Worm (Caenorhabditis elegans) whole organism, late embryonic: ENCODE results near the gene R186.3.

Source experiments
- C08G9.2 ChIP-seq: sonication (generic microtip); optimal IDR thresholded peaks from 2 replicates; lab custom pipeline; 2016; ENCODE audit warnings: mild to moderate bottlenecking, missing genetic modification characterization, moderate library complexity, missing compliant biosample characterization
- K02D7.2 ChIP-seq: sonication (generic microtip); optimal IDR thresholded peaks from 2 replicates; lab custom pipeline; 2017; ENCODE audit warnings: mild to moderate bottlenecking, missing genetic modification characterization, missing compliant biosample characterization
- K09A11.1 ChIP-seq: sonication (generic microtip); optimal IDR thresholded peaks from 2 replicates; lab custom pipeline; 2017; ENCODE audit warnings: antibody characterized with exemption, mild to moderate bottlenecking, missing genetic modification characterization, missing compliant biosample characterization; ENCODE audit not compliant: insufficient read depth
- T23F11.4 ChIP-seq: fragments of 200-800 bp; sonication (Bioruptor generic); optimal IDR thresholded peaks from 2 replicates; lab custom pipeline; 2018; ENCODE audit warnings: mild to moderate bottlenecking, missing genetic modification characterization, missing compliant biosample characterization
- Y22D7AL.16 ChIP-seq: sonication (generic microtip); optimal IDR thresholded peaks from 2 replicates; lab custom pipeline; 2016; ENCODE audit warnings: missing genetic modification characterization, missing compliant biosample characterization
- ahr-1 ChIP-seq: sonication (generic microtip); optimal IDR thresholded peaks from 2 replicates; lab custom pipeline; 2016; ENCODE audit warnings: missing genetic modification characterization, missing compliant biosample characterization
- ceh-14 ChIP-seq: sonication (generic microtip); optimal IDR thresholded peaks from 2 replicates; lab custom pipeline; 2016; ENCODE audit warnings: missing genotype, missing genetic modification characterization, missing compliant biosample characterization
- ceh-19 ChIP-seq: fragments of 200-800 bp; sonication (Bioruptor generic); optimal IDR thresholded peaks from 2 replicates; lab custom pipeline; 2018; ENCODE audit warnings: mild to moderate bottlenecking, missing genetic modification characterization, missing compliant biosample characterization
- ceh-2 ChIP-seq: sonication (generic microtip); optimal IDR thresholded peaks from 2 replicates; lab custom pipeline; 2016; ENCODE audit warnings: missing genotype, missing genetic modification characterization, missing compliant biosample characterization
- ceh-22 ChIP-seq: sonication (generic microtip); optimal IDR thresholded peaks from 2 replicates; lab custom pipeline; 2017; ENCODE audit warnings: missing biosample characterization, missing genetic modification characterization
- ceh-30 ChIP-seq: fragments of 150-350 bp; optimal IDR thresholded peaks from 2 replicates; lab custom pipeline; 2014; ENCODE audit warnings: missing biosample characterization, missing genetic modification characterization
- ceh-31 ChIP-seq: sonication (generic microtip); optimal IDR thresholded peaks from 2 replicates; lab custom pipeline; 2016; ENCODE audit warnings: missing genetic modification characterization, missing compliant biosample characterization
- ceh-34 ChIP-seq: sonication (generic microtip); optimal IDR thresholded peaks from 2 replicates; lab custom pipeline; 2016; ENCODE audit warnings: mild to moderate bottlenecking, missing genetic modification characterization, missing compliant biosample characterization
- ceh-48 ChIP-seq: sonication (generic microtip); optimal IDR thresholded peaks from 2 replicates; lab custom pipeline; 2016; ENCODE audit warnings: missing genetic modification characterization, inconsistent platforms, missing compliant biosample characterization
- ceh-6 ChIP-seq: fragments of 200-800 bp; sonication (Bioruptor generic); optimal IDR thresholded peaks from 2 replicates; lab custom pipeline; 2018; ENCODE audit warnings: mild to moderate bottlenecking, missing genetic modification characterization, missing compliant biosample characterization
- ceh-9 ChIP-seq: sonication (generic microtip); optimal IDR thresholded peaks from 2 replicates; lab custom pipeline; 2016; ENCODE audit warnings: mild to moderate bottlenecking, missing genetic modification characterization, inconsistent platforms, missing compliant biosample characterization
- elt-2 ChIP-seq: sonication (generic microtip); optimal IDR thresholded peaks from 2 replicates; lab custom pipeline; 2016; ENCODE audit warnings: missing genetic modification reagents, missing genetic modification characterization, missing compliant biosample characterization
- ets-4 ChIP-seq: sonication (generic microtip); optimal IDR thresholded peaks from 2 replicates; lab custom pipeline; 2016; ENCODE audit warnings: missing genetic modification characterization, missing compliant biosample characterization
- fkh-10 ChIP-seq: fragments of 150-350 bp; optimal IDR thresholded peaks from 2 replicates; lab custom pipeline; 2014; ENCODE audit warnings: missing biosample characterization, missing genetic modification reagents, missing genetic modification characterization
- fkh-6 ChIP-seq: sonication (generic microtip); optimal IDR thresholded peaks from 2 replicates; lab custom pipeline; 2016; ENCODE audit warnings: missing genetic modification characterization, missing compliant biosample characterization
- hlh-13 ChIP-seq: fragments of 200-800 bp; sonication (Bioruptor generic); optimal IDR thresholded peaks from 2 replicates; lab custom pipeline; 2018; ENCODE audit warnings: mild to moderate bottlenecking, missing genetic modification characterization, missing compliant biosample characterization
- hlh-15 ChIP-seq: sonication (generic microtip); optimal IDR thresholded peaks from 2 replicates; lab custom pipeline; 2016; ENCODE audit warnings: missing genetic modification characterization, missing compliant biosample characterization
- lin-11 ChIP-seq: fragments of 200-800 bp; sonication (Bioruptor generic); optimal IDR thresholded peaks from 2 replicates; lab custom pipeline; 2018; ENCODE audit warnings: mild to moderate bottlenecking, missing genetic modification characterization, missing compliant biosample characterization
- mec-3 ChIP-seq: sonication (generic microtip); optimal IDR thresholded peaks from 2 replicates; lab custom pipeline; 2016; ENCODE audit warnings: borderline replicate concordance, missing genetic modification characterization, missing compliant biosample characterization
- nfya-1 ChIP-seq: sonication (generic microtip); optimal IDR thresholded peaks from 2 replicates; lab custom pipeline; 2017; ENCODE audit warnings: missing genetic modification characterization, mild to moderate bottlenecking, missing compliant biosample characterization, antibody characterized with exemption, moderate library complexity
- pax-1 ChIP-seq: fragments of 150-350 bp; optimal IDR thresholded peaks from 2 replicates; lab custom pipeline; 2014; ENCODE audit warnings: missing biosample characterization, missing genetic modification characterization
- pha-2 ChIP-seq: sonication (generic microtip); optimal IDR thresholded peaks from 2 replicates; lab custom pipeline; 2017; ENCODE audit warnings: mild to moderate bottlenecking, missing genetic modification characterization, missing compliant biosample characterization
- pha-4 ChIP-seq: fragments of 150-350 bp; optimal IDR thresholded peaks from 2 replicates; lab custom pipeline; 2018; ENCODE audit warnings: missing biosample characterization, missing genetic modification reagents, missing genetic modification characterization
- syd-9 ChIP-seq: sonication (generic microtip); optimal IDR thresholded peaks from 2 replicates; lab custom pipeline; 2016; ENCODE audit warnings: mild to moderate bottlenecking, missing genetic modification characterization, moderate library complexity, missing compliant biosample characterization
- tbx-2 ChIP-seq: sonication (generic microtip); optimal IDR thresholded peaks from 2 replicates; lab custom pipeline; 2016; ENCODE audit warnings: missing genetic modification characterization, missing compliant biosample characterization
- tbx-7 ChIP-seq: sonication (generic microtip); optimal IDR thresholded peaks from 2 replicates; lab custom pipeline; 2016; ENCODE audit warnings: missing genotype, missing genetic modification characterization, missing compliant biosample characterization
- unc-3 ChIP-seq, 2 experiments: fragments of 200-800 bp in 1 of 2; sonication (Bioruptor generic) in 1 of 2; sonication (generic microtip) in 1 of 2; conservative IDR thresholded peaks in 1 of 2; optimal IDR thresholded peaks in 1 of 2; 2 replicates each; pipeline versions ENCODE4 v1.3.6 to Lab custom; 2016 to 2022; ENCODE audit warnings: missing compliant biosample characterization in 2 of 2, missing genetic modification characterization in 2 of 2, missing genetic modification reagents in 1 of 2
- unc-42 ChIP-seq: sonication (generic microtip); optimal IDR thresholded peaks from 2 replicates; lab custom pipeline; 2016; ENCODE audit warnings: missing genotype, missing genetic modification characterization, missing compliant biosample characterization
- unc-55 ChIP-seq: sonication (generic microtip); optimal IDR thresholded peaks from 2 replicates; lab custom pipeline; 2017; ENCODE audit warnings: missing biosample characterization, missing genetic modification reagents, missing genetic modification characterization
- zip-5 ChIP-seq: sonication (generic microtip); optimal IDR thresholded peaks from 2 replicates; lab custom pipeline; 2016; ENCODE audit warnings: missing genetic modification characterization, missing compliant biosample characterization
- ztf-16 ChIP-seq: sonication (generic microtip); optimal IDR thresholded peaks from 2 replicates; lab custom pipeline; 2017; ENCODE audit warnings: missing genetic modification characterization, missing compliant biosample characterization

The R186.3 gene

DNA sequence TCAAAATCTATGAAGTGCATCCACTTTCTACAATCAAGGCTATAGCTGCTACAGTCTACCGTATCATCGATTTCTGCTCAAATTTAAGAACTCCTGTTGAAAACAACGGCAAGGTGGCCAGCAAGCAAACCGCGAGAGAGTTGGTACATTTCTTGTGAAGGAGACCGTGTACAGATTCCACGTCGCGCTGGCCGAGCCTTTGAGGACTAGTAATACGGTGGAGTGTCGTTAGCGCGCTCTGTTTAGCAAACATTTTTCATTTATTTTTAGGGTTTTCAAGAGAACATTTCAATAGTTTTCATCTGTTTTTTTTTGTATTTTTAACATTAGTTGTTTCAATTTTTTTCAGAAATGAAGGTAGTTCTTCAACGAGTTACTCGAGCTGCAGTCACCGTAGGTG is 14.7 kb downstream of the R186.3 start, which contains the start of gene pqn-68:
Gene pqn-68, plus strand, starts transcription at position 350 of the 400 bp plus-strand sequence.
- TF ChIP-seq ceh-22 (tag; lab: Kevin White, UChicago) (no peak), ceh-14 (tag; lab: Kevin White, UChicago) (no peak), ets-4 (peak; percentile 1), fkh-6 (tag; lab: Kevin White, UChicago) (no peak), ceh-6 (GFP tag; lab: Kevin White, UChicago) (no peak), ceh-2 (tag; lab: Kevin White, UChicago) (peak; percentile 10), ceh-19 (no peak), Y22D7AL.16 (tag; lab: Kevin White, UChicago) (no peak), ceh-31 (tag; lab: Kevin White, UChicago) (peak; percentile 4), ztf-16 (no peak), mec-3 (tag; lab: Kevin White, UChicago) (no peak)

DNA sequence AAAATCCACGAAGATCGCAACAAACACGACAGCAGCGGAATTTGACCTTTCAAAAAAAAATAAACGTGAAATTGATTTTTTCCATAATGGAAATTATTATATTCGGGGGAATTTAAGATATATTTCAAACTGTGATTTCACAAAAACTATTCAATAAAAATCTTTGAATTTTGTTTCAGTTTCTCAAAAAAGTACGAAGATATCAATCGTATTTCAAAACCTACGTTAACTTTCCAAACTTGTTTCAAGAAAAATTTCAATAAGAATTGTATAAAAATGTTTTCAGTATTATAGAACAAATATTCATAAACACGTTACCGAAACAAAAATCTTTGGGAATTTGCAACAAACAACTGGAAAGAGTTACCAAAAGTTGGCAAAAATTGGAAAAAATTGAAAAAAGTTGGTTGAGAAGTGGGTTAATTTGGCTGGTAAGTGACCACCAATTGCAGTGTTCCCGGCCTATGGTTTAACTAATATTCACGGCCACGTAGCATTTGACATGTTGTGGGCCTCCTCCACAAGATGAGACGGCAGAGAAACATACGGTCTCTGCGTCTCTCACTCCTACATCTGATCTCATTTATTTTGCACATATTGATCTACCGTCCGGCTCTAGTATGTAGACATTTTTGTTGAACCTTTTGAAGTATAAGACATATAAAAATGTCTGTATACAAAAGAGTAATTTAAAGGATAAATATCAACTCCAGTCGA is 16.0 kb downstream of the R186.3 start, which contains the start of the genes T16G1.9 and T16G1.18:
Gene T16G1.9, minus strand, starts transcription at position 51 of the 717 bp plus-strand sequence.
Gene T16G1.18, plus strand, starts transcription at position 493 of the 717 bp plus-strand sequence.
- TF ChIP-seq T23F11.4 (no peak), ceh-22 (tag; lab: Kevin White, UChicago) (no peak), pha-4 (tag; lab: Kevin White, UChicago) (no peak), fkh-10 (GFP tag; lab: Kevin White, UChicago) (no peak), unc-42 (tag; lab: Kevin White, UChicago) (peak; percentile 50), ets-4 (no peak), pha-2 (tag; lab: Kevin White, UChicago) (no peak), ceh-19 (no peak), lin-11 (tag; lab: Kevin White, UChicago) (no peak), tbx-2 (peak; percentile 41), tbx-7 (tag; lab: Kevin White, UChicago) (no peak), elt-2 (tag; lab: Kevin White, UChicago) (no peak), unc-3 (GFP tag; conservative IDR thresholded peaks at IDR 0.05; lab: Robert Waterston, UW) (no peak), unc-3 (tag; optimal IDR thresholded peaks at IDR 0.05; lab: Kevin White, UChicago) (no peak), nfya-1 (peak; percentile 54), ahr-1 (tag; lab: Kevin White, UChicago) (no peak), pax-1 (tag; lab: Kevin White, UChicago) (no peak), ztf-16 (no peak), ceh-34 (tag; lab: Kevin White, UChicago) (no peak), zip-5 (no peak), K02D7.2 (tag; lab: Kevin White, UChicago) (no peak), ceh-31 (tag; lab: Kevin White, UChicago) (peak; percentile 23), K09A11.1 (tag; lab: Kevin White, UChicago) (no peak), ceh-14 (tag; lab: Kevin White, UChicago) (no peak), ceh-48 (tag; lab: Kevin White, UChicago) (peak; percentile 47), ceh-9 (tag; lab: Kevin White, UChicago) (no peak), mec-3 (tag; lab: Kevin White, UChicago) (no peak), unc-55 (peak; percentile 24), hlh-13 (GFP tag; lab: Kevin White, UChicago) (no peak), ceh-2 (tag; lab: Kevin White, UChicago) (no peak)
- TF ChIP-seq, all 69 proteins: peak for 6

DNA sequence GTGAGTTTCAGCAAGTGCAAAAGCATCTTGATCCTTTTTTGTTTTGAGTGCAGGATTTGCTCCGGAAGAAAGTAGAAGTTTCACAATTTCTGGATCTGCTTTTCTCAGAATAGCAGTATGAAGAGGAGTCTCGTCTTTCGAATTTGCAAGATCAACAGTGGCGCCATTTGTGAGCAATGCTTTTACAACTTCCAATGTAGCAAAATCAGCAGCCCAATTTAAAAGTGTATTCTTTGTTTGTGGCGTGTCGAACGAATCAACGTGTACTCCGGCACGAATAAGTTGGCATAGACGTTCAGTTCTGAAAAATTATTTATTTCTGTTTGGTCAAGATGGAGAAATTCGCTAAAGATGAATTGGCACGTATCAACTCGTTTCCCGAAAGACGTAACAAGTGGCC is 17.4 kb downstream of the R186.3 start, which contains the start of gene T16G1.13:
Gene T16G1.13, plus strand, starts transcription at position 301 of the 400 bp plus-strand sequence.
- TF ChIP-seq C08G9.2 (tag; lab: Kevin White, UChicago) (no peak), ceh-30 (tag; lab: Kevin White, UChicago) (no peak), lin-11 (tag; lab: Kevin White, UChicago) (no peak), ceh-2 (tag; lab: Kevin White, UChicago) (no peak), syd-9 (no peak), hlh-15 (tag; lab: Kevin White, UChicago) (no peak), ceh-31 (tag; lab: Kevin White, UChicago) (no peak)
